Fruit fly (Drosophila melanogaster) whole organism, embryonic: ENCODE results near the gene CG44437.

Source experiments
- Asciz ChIP-seq: fragments of 200-800 bp; sonication (Bioruptor generic); optimal IDR thresholded peaks from 2 replicates; lab custom pipeline; 2017; ENCODE audit warnings: missing biosample characterization, mild to moderate bottlenecking, missing genetic modification characterization, missing genetic modification reagents
- CG11093 ChIP-seq: fragments of 200-800 bp; sonication (Bioruptor generic); IDR thresholded peaks from 3 replicates; pipeline ENCODE4 v1.3.6; 2022; ENCODE audit warnings: missing biosample characterization, missing genetic modification characterization
- CG11695 ChIP-seq: fragments of 200-800 bp; sonication (Bioruptor generic); IDR thresholded peaks from 3 replicates; pipeline ENCODE4 v1.3.6; 2022; ENCODE audit warnings: missing biosample characterization, missing genetic modification characterization
- CG12071 ChIP-seq: fragments of 200-800 bp; sonication (Bioruptor generic); optimal IDR thresholded peaks from 3 replicates; lab custom pipeline; 2018; ENCODE audit warnings: missing biosample characterization, mild to moderate bottlenecking, missing genetic modification characterization
- CG1529 ChIP-seq: fragments of 200-800 bp; sonication (Bioruptor generic); optimal IDR thresholded peaks from 3 replicates; lab custom pipeline; 2018; ENCODE audit warnings: missing biosample characterization, missing genetic modification characterization
- CG30431 ChIP-seq: fragments of 200-800 bp; sonication (Bioruptor generic); optimal IDR thresholded peaks from 2 replicates; lab custom pipeline; 2017; ENCODE audit warnings: missing biosample characterization, missing genetic modification characterization
- CG32772 ChIP-seq: fragments of 200-800 bp; sonication (Bioruptor generic); IDR thresholded peaks from 2 replicates; pipeline ENCODE4 v1.3.6; 2022; ENCODE audit warnings: missing biosample characterization, missing genetic modification characterization
- CG4328 ChIP-seq: fragments of 200-800 bp; sonication (Bioruptor generic); optimal IDR thresholded peaks from 3 replicates; lab custom pipeline; 2017; ENCODE audit warnings: missing biosample characterization, missing genetic modification reagents, missing genetic modification characterization
- CG4360 ChIP-seq: fragments of 200-800 bp; sonication (Bioruptor generic); IDR thresholded peaks from 2 replicates; pipeline ENCODE4 v1.3.6; 2022; ENCODE audit warnings: missing biosample characterization, missing genetic modification characterization
- CG8765 ChIP-seq: fragments of 200-800 bp; sonication (Bioruptor generic); IDR thresholded peaks from 2 replicates; pipeline ENCODE4 v1.3.6; 2022; ENCODE audit warnings: missing biosample characterization, missing genetic modification characterization
- CG8944 ChIP-seq: fragments of 200-800 bp; sonication (Bioruptor generic); optimal IDR thresholded peaks from 3 replicates; lab custom pipeline; 2016; ENCODE audit warnings: missing biosample characterization, missing genetic modification characterization
- CG9609 ChIP-seq: fragments of 200-800 bp; sonication (Bioruptor generic); optimal IDR thresholded peaks from 3 replicates; lab custom pipeline; 2016; ENCODE audit warnings: missing biosample characterization, missing genetic modification characterization
- CG9797 ChIP-seq: fragments of 200-800 bp; sonication (Bioruptor generic); optimal IDR thresholded peaks from 3 replicates; lab custom pipeline; 2018; ENCODE audit warnings: missing biosample characterization, mild to moderate bottlenecking, missing genetic modification characterization
- CG9932 ChIP-seq: fragments of 200-800 bp; sonication (Bioruptor generic); IDR thresholded peaks from 2 replicates; pipeline ENCODE4 v1.3.6; 2022; ENCODE audit warnings: missing biosample characterization, missing genetic modification characterization
- Dad ChIP-seq: fragments of 200-800 bp; sonication (Bioruptor generic); optimal IDR thresholded peaks from 3 replicates; lab custom pipeline; 2016; ENCODE audit warnings: missing biosample characterization, missing genetic modification characterization
- Deaf1 ChIP-seq: fragments of 200-800 bp; optimal IDR thresholded peaks from 3 replicates; lab custom pipeline; 2019; ENCODE audit warnings: missing biosample characterization, mild to moderate bottlenecking, missing genetic modification characterization, moderate library complexity
- Ets97D ChIP-seq: fragments of 200-800 bp; sonication (Bioruptor generic); optimal IDR thresholded peaks from 3 replicates; lab custom pipeline; 2016; ENCODE audit warnings: missing biosample characterization, missing genetic modification characterization
- Fer2 ChIP-seq: fragments of 200-800 bp; sonication (Bioruptor generic); optimal IDR thresholded peaks from 2 replicates; lab custom pipeline; 2018; ENCODE audit warnings: missing biosample characterization, mild to moderate bottlenecking, missing genetic modification characterization, moderate library complexity
- GATAe ChIP-seq: fragments of 200-800 bp; sonication (Bioruptor generic); conservative IDR thresholded peaks from 2 replicates; pipeline ENCODE4 v1.3.6; 2022; ENCODE audit warnings: missing biosample characterization, missing genetic modification characterization
- HmgD ChIP-seq: fragments of 200-800 bp; sonication (Bioruptor generic); optimal IDR thresholded peaks from 3 replicates; lab custom pipeline; 2016; ENCODE audit warnings: missing biosample characterization, missing genetic modification characterization
- Hr3 ChIP-seq: fragments of 200-800 bp; sonication (Bioruptor generic); optimal IDR thresholded peaks from 3 replicates; lab custom pipeline; 2016; ENCODE audit warnings: missing biosample characterization, missing genetic modification characterization
- Max ChIP-seq: fragments of 200-800 bp; sonication (Bioruptor generic); optimal IDR thresholded peaks from 2 replicates; lab custom pipeline; 2016; ENCODE audit warnings: missing biosample characterization, mild to moderate bottlenecking, missing genetic modification characterization
- Med ChIP-seq: fragments of 200-800 bp; sonication (Bioruptor generic); peaks from one replicate; lab custom pipeline; 2016; ENCODE audit warnings: missing biosample characterization, missing genetic modification characterization, mild to moderate bottlenecking, inconsistent platforms, moderate library complexity
- Nf-YA ChIP-seq: fragments of 200-800 bp; sonication (Bioruptor generic); IDR thresholded peaks from 2 replicates; pipeline ENCODE4 v1.3.6; 2022; ENCODE audit warnings: missing biosample characterization, missing genetic modification characterization
- Side ChIP-seq: fragments of 200-800 bp; sonication (Bioruptor generic); optimal IDR thresholded peaks from 2 replicates; lab custom pipeline; 2016; ENCODE audit warnings: missing biosample characterization, missing genetic modification characterization
- Ssrp ChIP-seq: fragments of 200-800 bp; sonication (Bioruptor generic); optimal IDR thresholded peaks from 2 replicates; lab custom pipeline; 2018; ENCODE audit warnings: missing biosample characterization, mild to moderate bottlenecking, missing genetic modification characterization, moderate library complexity
- TFAM ChIP-seq: fragments of 200-800 bp; sonication (Bioruptor generic); optimal IDR thresholded peaks from 2 replicates; lab custom pipeline; 2017; ENCODE audit warnings: missing biosample characterization, missing genetic modification characterization, inconsistent platforms
- Taf1 ChIP-seq: fragments of 200-800 bp; sonication (Bioruptor generic); IDR thresholded peaks from 2 replicates; pipeline ENCODE4 v1.3.6; 2022; ENCODE audit warnings: missing biosample characterization, missing genetic modification characterization
- ato ChIP-seq: fragments of 200-800 bp; sonication (Bioruptor generic); IDR thresholded peaks from 2 replicates; pipeline ENCODE4 v1.3.6; 2022; ENCODE audit warnings: missing biosample characterization, missing genetic modification characterization; ENCODE audit not compliant: partially characterized antibody
- chn ChIP-seq: fragments of 200-800 bp; sonication (Bioruptor generic); optimal IDR thresholded peaks from 2 replicates; lab custom pipeline; 2016; ENCODE audit warnings: missing biosample characterization, missing genetic modification characterization
- ci ChIP-seq: fragments of 200-800 bp; sonication (Bioruptor generic); IDR thresholded peaks from 3 replicates; pipeline ENCODE4 v1.3.6; 2022; ENCODE audit warnings: missing biosample characterization, missing genetic modification characterization
- ems ChIP-seq: fragments of 200-800 bp; sonication (Bioruptor generic); optimal IDR thresholded peaks from 3 replicates; lab custom pipeline; 2016; ENCODE audit warnings: missing biosample characterization, missing genetic modification characterization
- fu2 ChIP-seq: fragments of 200-800 bp; sonication (Bioruptor generic); optimal IDR thresholded peaks from 2 replicates; lab custom pipeline; 2016; ENCODE audit warnings: missing biosample characterization, missing genetic modification characterization
- gro ChIP-seq: fragments of 200-800 bp; sonication (Bioruptor generic); optimal IDR thresholded peaks from 2 replicates; lab custom pipeline; 2016; ENCODE audit warnings: missing biosample characterization, missing genetic modification characterization
- hkb ChIP-seq, 2 experiments: fragments of 200-800 bp in 1 of 2; fragments of >200 bp in 1 of 2; sonication (Bioruptor generic) in 1 of 2; IDR thresholded peaks in 1 of 2; optimal IDR thresholded peaks in 1 of 2; 2 replicates each; pipeline versions ENCODE4 v1.3.6 to Lab custom; 2017 to 2022; ENCODE audit warnings: missing biosample characterization in 1 of 2, missing genetic modification characterization in 1 of 2
- insv ChIP-seq, 2 experiments: fragments of 200-800 bp; sonication (Bioruptor generic); optimal IDR thresholded peaks; 3 replicates each; lab custom pipeline; 2016 to 2018; ENCODE audit warnings: missing biosample characterization in 2 of 2, missing genetic modification characterization in 2 of 2
- inv ChIP-seq: fragments of 200-800 bp; sonication (Bioruptor generic); IDR thresholded peaks from 2 replicates; pipeline ENCODE4 v1.3.6; 2022; ENCODE audit warnings: missing biosample characterization, missing genetic modification characterization; ENCODE audit not compliant: partially characterized antibody
- lbe ChIP-seq: fragments of 200-800 bp; sonication (Bioruptor generic); optimal IDR thresholded peaks from 2 replicates; lab custom pipeline; 2016; ENCODE audit warnings: missing biosample characterization, mild to moderate bottlenecking, missing genetic modification characterization
- lmd ChIP-seq: fragments of 200-800 bp; sonication (Bioruptor generic); IDR thresholded peaks from 2 replicates; pipeline ENCODE4 v1.3.6; 2022; ENCODE audit warnings: missing biosample characterization, missing genetic modification characterization
- onecut ChIP-seq: fragments of 200-800 bp; sonication (Bioruptor generic); IDR thresholded peaks from 2 replicates; pipeline ENCODE4 v1.3.6; 2022; ENCODE audit warnings: missing biosample characterization, missing genetic modification characterization
- ro ChIP-seq: fragments of 200-800 bp; sonication (Bioruptor generic); IDR thresholded peaks from 2 replicates; pipeline ENCODE4 v1.3.6; 2022; ENCODE audit warnings: missing biosample characterization, missing genetic modification characterization
- sc ChIP-seq, 3 experiments: fragments of >200 bp in 2 of 3; fragments of 200-800 bp in 1 of 3; sonication (Bioruptor generic) in 1 of 3; optimal IDR thresholded peaks; 2 replicates in 2 of 3; 3 replicates in 1 of 3; lab custom pipeline; 2017; ENCODE audit warnings: mild to moderate bottlenecking in 1 of 3, missing biosample characterization in 1 of 3, missing genetic modification characterization in 1 of 3, missing genetic modification reagents in 1 of 3
- sisA ChIP-seq: fragments of 200-800 bp; sonication (Bioruptor generic); IDR thresholded peaks from 2 replicates; pipeline ENCODE4 v1.3.6; 2022; ENCODE audit warnings: missing biosample characterization, missing genetic modification characterization
- stc ChIP-seq: fragments of 200-800 bp; sonication (Bioruptor generic); IDR thresholded peaks from 2 replicates; pipeline ENCODE4 v1.3.6; 2022; ENCODE audit warnings: missing biosample characterization, missing genetic modification characterization
- stwl ChIP-seq: fragments of 200-800 bp; sonication (Bioruptor generic); optimal IDR thresholded peaks from 3 replicates; lab custom pipeline; 2018; ENCODE audit warnings: missing biosample characterization, mild to moderate bottlenecking, missing genetic modification characterization, moderate library complexity
- tx ChIP-seq: fragments of 200-800 bp; sonication (Bioruptor generic); optimal IDR thresholded peaks from 2 replicates; lab custom pipeline; 2016; ENCODE audit warnings: missing biosample characterization, missing genetic modification characterization
- unc-4 ChIP-seq: fragments of 200-800 bp; sonication (Bioruptor generic); IDR thresholded peaks from 2 replicates; pipeline ENCODE4 v1.3.6; 2022; ENCODE audit warnings: missing biosample characterization, missing genetic modification characterization; ENCODE audit not compliant: partially characterized antibody
- zen2 ChIP-seq: fragments of 200-800 bp; sonication (Bioruptor generic); IDR thresholded peaks from 3 replicates; pipeline ENCODE4 v1.3.6; 2022; ENCODE audit warnings: missing biosample characterization, missing genetic modification characterization; ENCODE audit not compliant: partially characterized antibody

The CG44437 gene

DNA sequence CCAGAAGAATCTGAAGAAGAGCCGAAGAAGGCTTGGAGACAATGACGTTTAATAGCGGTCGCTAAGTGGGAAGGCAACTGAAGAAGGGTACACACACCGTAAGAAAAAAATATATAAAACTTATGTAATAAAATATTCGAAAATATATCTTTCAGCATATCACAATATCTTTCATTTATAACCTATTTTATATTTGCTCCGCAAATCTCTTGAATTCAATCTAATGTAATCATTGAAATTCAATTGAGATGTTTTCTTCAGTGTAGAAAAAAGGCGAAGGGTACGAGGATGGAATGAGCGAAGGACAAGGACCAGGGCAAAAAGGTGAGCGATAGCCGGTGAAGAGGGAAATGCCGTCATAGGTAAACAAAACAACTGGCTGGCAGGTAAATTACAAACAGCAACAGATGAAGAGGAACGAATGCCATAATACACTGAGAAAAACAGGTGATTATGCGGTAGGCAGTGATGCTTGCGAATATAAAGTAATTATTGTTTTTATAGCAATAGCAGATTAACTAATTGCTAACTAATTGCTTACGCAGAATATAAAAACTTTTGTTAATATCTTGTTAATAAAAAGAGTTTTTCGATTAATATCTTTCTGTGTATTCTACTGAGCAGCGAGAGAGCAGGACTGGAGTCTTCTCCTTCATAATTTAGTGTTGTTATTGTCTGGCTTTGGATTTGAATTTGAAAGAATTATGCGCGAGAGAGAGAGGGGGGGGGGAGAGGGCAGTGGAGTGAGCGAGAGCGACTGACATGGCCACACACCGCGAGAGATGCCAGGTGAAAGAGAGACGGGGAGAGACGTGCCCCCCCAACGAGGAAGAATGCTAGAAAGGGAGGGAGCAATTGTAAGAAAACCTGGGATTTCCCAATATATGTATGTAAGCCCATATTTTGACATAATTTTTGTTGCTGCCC is 32.0 kb upstream of the CG44437 start (continued):
- TF ChIP-seq sc (optimal IDR thresholded peaks at IDR 0.05; lab: Kevin White, UChicago), result no peak
- peak; percentile 77 for TF ChIP-seq sc (GFP tag; optimal IDR thresholded peaks at IDR 0.05; lab: Kevin White, UChicago)
- no peak for TF ChIP-seq GATAe
- peak; percentile 57 for TF ChIP-seq CG1529
- peak; percentile 76 for TF ChIP-seq Asciz (GFP tag; lab: Kevin White, UChicago)
- TF ChIP-seq Deaf1 (tag; lab: Kevin White, UChicago), result peak; percentile 52
- TF ChIP-seq lmd (GFP tag; lab: Robert Waterston, UW), result peak; percentile 75
- TF ChIP-seq onecut (GFP tag; lab: Robert Waterston, UW), result peak; percentile 85
- peak; percentile 96 for TF ChIP-seq Med (GFP tag; lab: Kevin White, UChicago)
- TF ChIP-seq CG4360 (GFP tag; lab: Robert Waterston, UW), result peak; percentile 39; the same call in 1 of the 2 replicates
- peak; percentile 61 for TF ChIP-seq tx (GFP tag; lab: Kevin White, UChicago)
- no peak for TF ChIP-seq HmgD (GFP tag; lab: Kevin White, UChicago)
- peak; percentile 53 for TF ChIP-seq CG9609
- TF ChIP-seq Max (GFP tag; lab: Kevin White, UChicago), result peak; percentile 75
- peak; percentile 47; the same call in 1 of the 2 replicates for TF ChIP-seq Nf-YA (GFP tag; lab: Robert Waterston, UW)
- peak; percentile 61 for TF ChIP-seq CG9932
- TF ChIP-seq chn (GFP tag; lab: Kevin White, UChicago), result peak; percentile 82
- 0 out of 2 replicates have a peak, but pooled peaks have one; percentile 29 for TF ChIP-seq Taf1 (GFP tag; lab: Robert Waterston, UW)
- TF ChIP-seq CG9797 (GFP tag; lab: Kevin White, UChicago), result no peak
- TF ChIP-seq CG4328 (GFP tag; lab: Kevin White, UChicago), result peak; percentile 49
- no peak for TF ChIP-seq CG12071
- peak; percentile 68 for TF ChIP-seq ems (GFP tag; lab: Kevin White, UChicago)
- TF ChIP-seq stc (GFP tag; lab: Robert Waterston, UW), result peak; percentile 79
- peak; percentile 46 for TF ChIP-seq fu2 (GFP tag; lab: Kevin White, UChicago)
- TF ChIP-seq ci, result peak; percentile 85
- TF ChIP-seq Ssrp (tag; lab: Kevin White, UChicago), result peak; percentile 80
- TF ChIP-seq Hr3 (GFP tag; lab: Kevin White, UChicago), result peak; percentile 77
- TF ChIP-seq CG32772 (GFP tag; lab: Robert Waterston, UW), result peak; percentile 81
- peak; percentile 92 for TF ChIP-seq CG8765 (GFP tag; lab: Robert Waterston, UW)
- TF ChIP-seq hkb (optimal IDR thresholded peaks at IDR 0.05; lab: Kevin White, UChicago), result no peak
- TF ChIP-seq hkb (GFP tag; IDR thresholded peaks at IDR 0.05; lab: Robert Waterston, UW), result peak; percentile 84
- TF ChIP-seq CG11695, result peak; percentile 77
- peak; percentile 64; the same call in 1 of the 2 replicates for TF ChIP-seq ro (GFP tag; lab: Robert Waterston, UW)
- TF ChIP-seq Ets97D, result peak; percentile 61
- peak; percentile 48 for TF ChIP-seq lbe (GFP tag; lab: Kevin White, UChicago)
- TF ChIP-seq Dad (GFP tag; lab: Kevin White, UChicago), result peak; percentile 87
- peak; percentile 70 for TF ChIP-seq CG8944
- no peak for TF ChIP-seq zen2 (GFP tag; lab: Robert Waterston, UW)
- peak; percentile 45 for TF ChIP-seq TFAM (GFP tag; lab: Kevin White, UChicago)
- TF ChIP-seq gro (GFP tag; lab: Kevin White, UChicago), result peak; percentile 57
- TF ChIP-seq CG11093 (GFP tag; lab: Robert Waterston, UW), result peak; percentile 75
- peak; percentile 83 for TF ChIP-seq CG30431 (GFP tag; lab: Kevin White, UChicago)
- TF ChIP-seq stwl (tag; lab: Kevin White, UChicago), result peak; percentile 74
- TF ChIP-seq Side, result peak; percentile 85
- peak; percentile 31 for TF ChIP-seq Fer2 (tag; lab: Kevin White, UChicago)
- TF ChIP-seq ato (GFP tag; lab: Robert Waterston, UW), result no peak
- TF ChIP-seq unc-4, result no peak
- peak in 1 of 2 experiments; percentile 34 for TF ChIP-seq insv (GFP tag; optimal IDR thresholded peaks at IDR 0.05; lab: Kevin White, UChicago)
- TF ChIP-seq sisA, result peak; percentile 78
- TF ChIP-seq inv, result no peak
